Fruit fly (Drosophila melanogaster): ENCODE data around the gene CG6985.

dm6 chr3R:22770207-22770606 lies 29.3 kb downstream of the CG6985 start, which contains the start of gene CG43093:
- no peak for TF ChIP-seq h (GFP tag; optimal IDR thresholded peaks at IDR 0.05)
- TF ChIP-seq fru (GFP tag; optimal IDR thresholded peaks at IDR 0.05) = no peak
